Fruit fly (Drosophila melanogaster): ENCODE measurements around the gene osk.

dm6 chr3R:8959153-8959552, 24.2 kb downstream of the osk start:
- no peak for TF ChIP-seq CG7101 (tag; optimal IDR thresholded peaks at IDR 0.05)
- no peak for TF ChIP-seq CG14711 (tag; optimal IDR thresholded peaks at IDR 0.05)
- TF ChIP-seq bab1 (GFP tag; optimal IDR thresholded peaks at IDR 0.05), result no peak
- no peak for TF ChIP-seq CG33017 (tag; optimal IDR thresholded peaks at IDR 0.05)
- no peak for TF ChIP-seq kay (GFP tag; ENCODE audit: borderline replicate concordance)
- TF ChIP-seq cic (GFP tag; optimal IDR thresholded peaks at IDR 0.05), result no peak
- no peak for TF ChIP-seq CG5204 (GFP tag; optimal IDR thresholded peaks at IDR 0.05)
- no peak for TF ChIP-seq CG12768 (GFP tag; optimal IDR thresholded peaks at IDR 0.05)
- TF ChIP-seq pad (GFP tag; optimal IDR thresholded peaks at IDR 0.05), result no peak
- no peak for TF ChIP-seq Mnt (GFP tag; optimal IDR thresholded peaks at IDR 0.05)
- TF ChIP-seq ovo (GFP tag; optimal IDR thresholded peaks at IDR 0.05), result no peak
- TF ChIP-seq Crg-1 (GFP tag; optimal IDR thresholded peaks at IDR 0.05), result no peak
- no peak for TF ChIP-seq CG7045 (GFP tag; optimal IDR thresholded peaks at IDR 0.05)
